Fruit fly (Drosophila melanogaster) whole organism, embryonic: ENCODE results near the gene Cyp312a1.

Source experiments
- CG30431 ChIP-seq: fragments of 200-800 bp; sonication (Bioruptor generic); optimal IDR thresholded peaks from 2 replicates; lab custom pipeline; 2017; ENCODE audit warnings: missing biosample characterization, missing genetic modification characterization
- CG6854 ChIP-seq: fragments of 200-800 bp; sonication (Bioruptor generic); optimal IDR thresholded peaks from 3 replicates; lab custom pipeline; 2017; ENCODE audit warnings: missing biosample characterization, mild to moderate bottlenecking, missing genetic modification characterization
- Lhr ChIP-seq: fragments of 200-800 bp; sonication (Bioruptor generic); optimal IDR thresholded peaks from 3 replicates; lab custom pipeline; 2017; ENCODE audit warnings: mild to moderate bottlenecking, missing biosample characterization, missing genetic modification reagents, missing genetic modification characterization
- ac ChIP-seq: fragments of 200-800 bp; sonication (Bioruptor generic); optimal IDR thresholded peaks from 3 replicates; lab custom pipeline; 2017; ENCODE audit warnings: missing biosample characterization, mild to moderate bottlenecking, missing genetic modification characterization
- corto ChIP-seq: fragments of 200-800 bp; sonication (Bioruptor generic); optimal IDR thresholded peaks from 2 replicates; lab custom pipeline; 2016; ENCODE audit warnings: missing biosample characterization, mild to moderate bottlenecking, missing genetic modification characterization, moderate library complexity
- disco-r ChIP-seq: fragments of 200-800 bp; sonication (Bioruptor generic); optimal IDR thresholded peaks from 2 replicates; lab custom pipeline; 2016; ENCODE audit warnings: missing biosample characterization, missing genetic modification characterization
- gsb-n ChIP-seq: fragments of 200-800 bp; sonication (Bioruptor generic); optimal IDR thresholded peaks from 3 replicates; lab custom pipeline; 2018; ENCODE audit warnings: missing biosample characterization, mild to moderate bottlenecking, missing genetic modification characterization
- oc ChIP-seq: fragments of 200-800 bp; sonication (Bioruptor generic); optimal IDR thresholded peaks from 2 replicates; lab custom pipeline; 2018; ENCODE audit warnings: missing biosample characterization, mild to moderate bottlenecking, missing genetic modification characterization, moderate library complexity

DNA sequence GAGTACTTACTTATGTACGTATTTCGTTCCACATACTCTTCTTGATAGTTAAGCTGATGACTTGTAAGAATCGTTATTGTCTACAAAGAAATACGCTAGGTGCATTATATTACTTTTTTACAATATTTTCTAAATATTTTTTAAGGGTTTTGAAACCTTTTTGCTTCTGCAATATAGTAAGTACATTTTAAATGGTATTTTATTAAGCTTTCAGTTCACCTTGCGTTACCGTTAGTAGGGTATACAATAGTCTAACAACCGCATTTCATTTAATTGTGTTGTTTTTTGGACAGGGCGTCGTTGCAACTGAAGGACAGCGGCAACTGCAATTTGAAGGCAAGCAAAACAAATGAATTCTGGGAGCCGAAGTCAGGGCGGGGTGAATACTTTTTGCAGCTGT lies 4.7 kb upstream of the Cyp312a1 start:
- TF ChIP-seq gsb-n: no peak
- TF ChIP-seq disco-r (GFP tag; lab: Kevin White, UChicago): no peak
- TF ChIP-seq Lhr (GFP tag; lab: Kevin White, UChicago): no peak
- no peak for TF ChIP-seq ac (GFP tag; lab: Kevin White, UChicago)
- no peak for TF ChIP-seq oc (tag; lab: Kevin White, UChicago)
- no peak for TF ChIP-seq CG30431
- no peak for TF ChIP-seq corto (GFP tag; lab: Kevin White, UChicago)
- TF ChIP-seq CG6854: no peak
